Worm (Caenorhabditis elegans): ENCODE data around the gene W06G6.11.

ce11 chrV:16617462-16617861 lies 31.6 kb downstream of the W06G6.11 start, which contains the start of gene Y70C5A.4:
- TF ChIP-seq unc-62 (GFP tag; optimal IDR thresholded peaks at IDR 0.05) = no peak
- no peak for TF ChIP-seq aly-2 (tag; optimal IDR thresholded peaks at IDR 0.05)
- TF ChIP-seq nfya-1 (tag; optimal IDR thresholded peaks at IDR 0.05; ENCODE audit: insufficient read depth) = no peak
